Fruit fly (Drosophila melanogaster): Measurements from ENCODE around the gene CG11317.

CG11317 gene

dm6 chr3R:31060708-31061625, 36.2 kb downstream of the CG11317 start, which contains the start of gene dco (continued):
- TF ChIP-seq CG12219 (GFP tag; optimal IDR thresholded peaks at IDR 0.05) = no peak
- peak; percentile 24 for TF ChIP-seq CG12942 (GFP tag; optimal IDR thresholded peaks at IDR 0.05)
- peak; percentile 89 for TF ChIP-seq zfh1 (GFP tag; IDR thresholded peaks at IDR 0.05)
- peak; percentile 5; the same call in 1 of the 2 replicates for TF ChIP-seq CG13287 (GFP tag; IDR thresholded peaks at IDR 0.05; ENCODE audit: partially characterized antibody)
- TF ChIP-seq danr (GFP tag; IDR thresholded peaks at IDR 0.05) = peak; percentile 10; the same call in 1 of the 2 replicates
- TF ChIP-seq Atf6 (GFP tag; IDR thresholded peaks at IDR 0.05) = peak; percentile 19; the same call in 1 of the 2 replicates
- TF ChIP-seq croc (GFP tag; conservative IDR thresholded peaks at IDR 0.05) = peak; percentile 54; the same call in 2 of the 3 replicates
- peak; percentile 25 for TF ChIP-seq Neu2 (GFP tag; optimal IDR thresholded peaks at IDR 0.05; ENCODE audit: borderline replicate concordance)
- TF ChIP-seq cad (GFP tag; optimal IDR thresholded peaks at IDR 0.05) = no peak
- peak; percentile 41; the same call in 1 of the 2 replicates for TF ChIP-seq CG5953 (GFP tag; IDR thresholded peaks at IDR 0.05)
- TF ChIP-seq hbn (GFP tag; IDR thresholded peaks at IDR 0.05; ENCODE audit: partially characterized antibody) = no peak
- TF ChIP-seq CG30020 (tag; optimal IDR thresholded peaks at IDR 0.05) = peak; percentile 18
- TF ChIP-seq CG7556 (GFP tag; optimal IDR thresholded peaks at IDR 0.05) = no peak
- peak; percentile 91 for TF ChIP-seq tin (GFP tag; optimal IDR thresholded peaks at IDR 0.05)
- TF ChIP-seq Scr (GFP tag; IDR thresholded peaks at IDR 0.05; ENCODE audit: partially characterized antibody) = no peak
- TF ChIP-seq CG2199 (GFP tag; IDR thresholded peaks at IDR 0.05) = peak; percentile 90
- no peak; the same call in 1 of the 2 replicates for TF ChIP-seq CG4360 (GFP tag; IDR thresholded peaks at IDR 0.05)
- no peak for TF ChIP-seq ab (GFP tag; optimal IDR thresholded peaks at IDR 0.05)
- peak; percentile 79; the same call in 2 of the 3 replicates for TF ChIP-seq CG34422 (GFP tag; IDR thresholded peaks at IDR 0.05)
- TF ChIP-seq CG6272 (GFP tag; IDR thresholded peaks at IDR 0.05) = peak; percentile 53
- TF ChIP-seq bigmax (GFP tag; optimal IDR thresholded peaks at IDR 0.05) = peak; percentile 42
- TF ChIP-seq fd3F (GFP tag; optimal IDR thresholded peaks at IDR 0.05) = peak; percentile 29
- peak in 1 of 2 experiments; percentile 46 for TF ChIP-seq bsh (GFP tag; optimal IDR thresholded peaks at IDR 0.05)
- peak; percentile 72 for TF ChIP-seq CG4820 (GFP tag; optimal IDR thresholded peaks at IDR 0.05)
- TF ChIP-seq corto (GFP tag; optimal IDR thresholded peaks at IDR 0.05) = no peak
- TF ChIP-seq Gug (GFP tag; IDR thresholded peaks at IDR 0.05) = peak; percentile 93
- peak; percentile 88 for TF ChIP-seq CG14667 (GFP tag; IDR thresholded peaks at IDR 0.05)
- TF ChIP-seq CTCF (GFP tag; optimal IDR thresholded peaks at IDR 0.05) = peak; percentile 100
- TF ChIP-seq CG2120 (GFP tag; optimal IDR thresholded peaks at IDR 0.05) = peak; percentile 77
- TF ChIP-seq Vsx1 (GFP tag; optimal IDR thresholded peaks at IDR 0.05) = peak; percentile 18
- peak; percentile 56 for TF ChIP-seq CG18599 (GFP tag; optimal IDR thresholded peaks at IDR 0.05)
- peak; percentile 49 for TF ChIP-seq Nf-YA (GFP tag; IDR thresholded peaks at IDR 0.05)
- TF ChIP-seq p53 (GFP tag; optimal IDR thresholded peaks at IDR 0.05) = peak; percentile 12
- TF ChIP-seq onecut (GFP tag; IDR thresholded peaks at IDR 0.05) = peak; percentile 81
- TF ChIP-seq insv (GFP tag; optimal IDR thresholded peaks at IDR 0.05) = peak in 1 of 2 experiments; percentile 53
- TF ChIP-seq Hr78 (GFP tag; optimal IDR thresholded peaks at IDR 0.05) = no peak
- TF ChIP-seq CG13624 (GFP tag; optimal IDR thresholded peaks at IDR 0.05) = peak; percentile 82
- TF ChIP-seq ken (GFP tag; IDR thresholded peaks at IDR 0.05) = peak; percentile 86
- peak; percentile 46 for TF ChIP-seq CG13123 (GFP tag; optimal IDR thresholded peaks at IDR 0.05)
- TF ChIP-seq NC2β (GFP tag; optimal IDR thresholded peaks at IDR 0.05) = peak; percentile 46
- no peak for TF ChIP-seq Lim3 (GFP tag; IDR thresholded peaks at IDR 0.05)
- 0 out of 3 replicates have a peak, but pooled peaks have one; percentile 34 for TF ChIP-seq CG6791 (GFP tag; IDR thresholded peaks at IDR 0.05; ENCODE audit: partially characterized antibody)
- TF ChIP-seq Blimp-1 (GFP tag; optimal IDR thresholded peaks at IDR 0.05) = peak; percentile 59
- TF ChIP-seq HLH54F (GFP tag; optimal IDR thresholded peaks at IDR 0.05) = peak; percentile 80
- peak; percentile 81 for TF ChIP-seq bcd (GFP tag; optimal IDR thresholded peaks at IDR 0.05)
- peak; percentile 65 for TF ChIP-seq disco-r (GFP tag; optimal IDR thresholded peaks at IDR 0.05)
- peak; percentile 55; the same call in 2 of the 3 replicates for TF ChIP-seq CG11093 (GFP tag; IDR thresholded peaks at IDR 0.05)
- TF ChIP-seq fu2 (GFP tag; optimal IDR thresholded peaks at IDR 0.05) = peak; percentile 14
